Fruit fly (Drosophila melanogaster): Measurements from ENCODE around the gene Kap-alpha1.
"Not testable (repeated sequence)": the region's sequence is repeated elsewhere in the genome, so short reads cannot be mapped to it uniquely, and the experiment has no call there.

Gene Kap-alpha1

DNA sequence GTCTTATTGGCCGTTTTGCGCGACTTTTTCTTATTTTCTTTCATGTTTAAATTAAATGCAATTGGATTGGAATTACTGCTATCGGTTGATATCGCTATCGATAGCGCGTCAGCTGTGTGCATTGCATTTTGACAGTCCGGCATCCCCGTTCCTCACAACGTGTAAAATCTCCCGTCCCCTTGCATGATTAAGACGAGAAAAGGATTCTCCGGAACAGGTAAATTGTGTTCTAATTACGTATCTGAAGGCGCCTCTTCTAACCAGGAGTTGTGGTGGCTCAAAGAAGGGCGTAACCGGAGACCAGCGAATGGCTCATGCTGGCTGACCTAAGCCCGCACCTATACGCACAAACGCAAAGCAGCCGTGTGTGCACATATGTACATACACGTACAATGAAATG is at the start of gene Kap-alpha1, which contains the start of gene CG14104:
TSS of gene Kap-alpha1 (plus strand) at position 130 of the 400 bp plus-strand sequence.
TSS of gene CG14104 (minus strand) at position 97 of the 400 bp plus-strand sequence.
- no peak for TF ChIP-seq Blimp-1 (GFP tag; optimal IDR thresholded peaks at IDR 0.05)
- no peak for TF ChIP-seq pdm3 (GFP tag; optimal IDR thresholded peaks at IDR 0.05)
- no peak for TF ChIP-seq CG31627 (GFP tag; optimal IDR thresholded peaks at IDR 0.05)
- TF ChIP-seq Sox14 (GFP tag; optimal IDR thresholded peaks at IDR 0.05) = no peak
- peak; percentile 4 for TF ChIP-seq esn (GFP tag; optimal IDR thresholded peaks at IDR 0.05)
- no peak for TF ChIP-seq CG8319 (GFP tag; optimal IDR thresholded peaks at IDR 0.05)
- peak; percentile 23 for TF ChIP-seq CG6854 (GFP tag; optimal IDR thresholded peaks at IDR 0.05)

DNA sequence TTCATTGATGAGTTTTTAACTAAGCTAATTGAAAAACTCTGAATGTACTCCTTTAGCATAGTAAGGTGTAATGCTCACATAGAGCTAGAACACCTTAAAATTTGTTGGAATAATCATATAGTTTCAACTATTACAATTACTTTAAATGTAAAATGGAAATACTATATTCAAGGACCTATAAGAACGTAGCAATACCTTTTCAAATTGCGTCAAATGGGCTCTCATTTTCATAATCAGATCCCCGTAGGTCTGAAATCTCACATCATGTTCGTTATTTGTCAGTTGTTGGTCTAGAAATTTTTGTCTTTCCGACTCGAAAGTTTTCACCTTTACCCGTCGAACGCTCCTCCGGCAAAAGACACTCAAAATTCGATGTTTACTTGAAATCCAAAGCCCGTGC is 46.9 kb upstream of the Kap-alpha1 start, which contains the start of gene Vtld:
TSS of gene Vtld (plus strand) at position 301 of the 400 bp plus-strand sequence.
- not testable (repeated sequence) for TF ChIP-seq Blimp-1, pdm3, dac (GFP tag; optimal IDR thresholded peaks at IDR 0.05)

DNA sequence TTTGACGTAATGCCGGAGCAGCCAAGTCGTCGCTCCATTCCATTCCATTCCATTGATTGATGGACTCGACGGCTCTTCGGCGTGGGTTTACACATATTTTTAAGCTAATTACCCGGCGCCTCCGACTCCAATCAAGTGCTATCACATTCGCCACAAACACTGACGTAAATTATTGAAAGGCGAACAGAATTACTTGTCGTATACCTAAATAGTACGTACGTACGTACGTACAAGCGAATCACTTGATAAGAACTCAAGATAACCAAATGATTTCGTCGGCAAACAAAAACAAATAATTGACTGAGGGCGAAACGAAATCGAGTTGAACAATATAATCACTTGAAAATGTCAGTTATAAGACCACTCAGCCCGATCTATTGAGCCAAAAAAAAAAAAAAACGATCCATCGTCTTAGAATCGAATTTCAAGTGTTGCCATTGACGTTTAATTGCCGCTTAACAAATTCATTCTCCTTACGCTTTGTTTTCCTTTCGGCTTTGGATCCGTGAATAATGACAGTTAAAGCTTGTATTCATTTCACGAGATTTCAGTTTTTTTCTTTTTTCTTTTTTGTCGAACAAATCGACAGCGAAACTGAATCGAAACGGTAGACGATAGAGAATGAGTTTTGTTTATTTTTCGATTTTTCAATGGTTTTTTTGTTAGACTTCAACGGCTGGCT is 29.6 kb upstream of the Kap-alpha1 start:
- TF ChIP-seq CG11762 (GFP tag; optimal IDR thresholded peaks at IDR 0.05; ENCODE audit: insufficient read depth) (no peak), spab (GFP tag; optimal IDR thresholded peaks at IDR 0.05) (no peak), vri (GFP tag; optimal IDR thresholded peaks at IDR 0.05) (peak; percentile 38), fkh (GFP tag; optimal IDR thresholded peaks at IDR 0.05) (peak; percentile 35), svp (GFP tag) (peak; percentile 84), Sox14 (GFP tag; optimal IDR thresholded peaks at IDR 0.05) (no peak), CG15336 (GFP tag; IDR thresholded peaks at IDR 0.05) (no peak), Eip75B (GFP tag; optimal IDR thresholded peaks at IDR 0.05) (no peak)

DNA sequence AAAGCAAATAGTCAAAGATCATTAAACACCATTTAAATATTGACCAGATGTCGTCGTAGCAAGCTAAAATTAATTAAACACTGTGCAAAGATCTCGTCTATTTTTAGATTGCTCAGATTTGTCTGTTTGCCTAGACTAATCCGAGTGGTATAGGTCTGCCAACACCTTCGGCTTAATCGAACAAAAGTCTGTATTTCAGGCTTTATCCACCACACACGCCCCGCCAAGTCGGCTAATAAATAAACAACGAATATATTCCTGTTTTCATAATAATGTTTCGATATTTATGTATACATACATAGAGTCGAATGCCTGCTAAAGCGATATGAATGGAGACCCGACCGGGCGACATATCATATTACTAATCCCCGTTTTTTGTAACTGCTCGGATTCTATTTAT is 28.5 kb upstream of the Kap-alpha1 start:
- no peak for TF ChIP-seq achi (GFP tag; optimal IDR thresholded peaks at IDR 0.05)
- no peak for TF ChIP-seq Hr38 (GFP tag; optimal IDR thresholded peaks at IDR 0.05)
- TF ChIP-seq svp (GFP tag) = no peak
- peak; percentile 49 for TF ChIP-seq fkh (GFP tag; optimal IDR thresholded peaks at IDR 0.05)
- TF ChIP-seq Sox14 (GFP tag; optimal IDR thresholded peaks at IDR 0.05) = no peak
- TF ChIP-seq net (GFP tag; optimal IDR thresholded peaks at IDR 0.05) = no peak

DNA sequence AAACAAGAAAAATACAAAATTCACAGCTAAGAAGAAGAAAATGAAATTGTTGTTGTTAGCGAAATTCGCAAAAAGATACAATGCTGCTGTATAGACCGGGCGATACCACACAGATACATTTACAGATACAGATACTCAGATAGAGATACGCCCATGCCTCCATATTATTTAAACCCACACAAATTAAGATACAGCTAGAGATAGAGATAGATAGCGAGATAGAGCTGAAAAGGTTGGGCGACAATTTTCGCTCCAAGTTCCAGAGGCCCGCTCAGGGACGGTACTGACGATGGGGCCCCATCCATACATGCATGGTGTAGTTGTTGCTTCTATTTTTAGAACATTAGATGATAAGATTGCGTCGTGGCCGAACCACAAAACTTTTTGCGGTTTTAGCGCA is 19.4 kb upstream of the Kap-alpha1 start:
- TF ChIP-seq CG3032 (tag; optimal IDR thresholded peaks at IDR 0.05) (no peak), Gug (GFP tag; IDR thresholded peaks at IDR 0.05) (no peak), fd85E (GFP tag; optimal IDR thresholded peaks at IDR 0.05) (no peak), CG11294 (GFP tag; IDR thresholded peaks at IDR 0.05) (no peak), vri (GFP tag; optimal IDR thresholded peaks at IDR 0.05) (peak; percentile 4), fkh (GFP tag; optimal IDR thresholded peaks at IDR 0.05) (peak; percentile 40), CG6808 (GFP tag; optimal IDR thresholded peaks at IDR 0.05) (no peak), CG3919 (GFP tag; optimal IDR thresholded peaks at IDR 0.05) (no peak)

DNA sequence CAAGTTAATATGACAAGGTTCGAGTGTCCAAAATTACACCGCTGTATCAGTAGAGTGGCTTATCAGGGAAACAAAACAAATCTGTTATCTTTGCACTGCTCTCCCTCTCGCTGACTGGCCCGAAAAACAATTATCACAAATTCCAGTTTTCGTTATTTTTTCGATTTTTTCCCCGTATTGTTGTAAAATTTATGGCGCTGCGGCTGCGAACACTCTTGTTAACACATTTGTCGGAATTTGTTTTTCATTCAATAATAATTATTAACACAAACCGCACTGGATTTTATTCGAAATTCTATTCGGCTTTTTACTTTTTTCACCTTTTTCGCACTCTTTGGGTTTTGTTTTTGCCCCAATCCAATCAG is 16.5 kb upstream of the Kap-alpha1 start:
- TF ChIP-seq CG8119 (GFP tag; IDR thresholded peaks at IDR 0.05) (no peak), Hr4 (GFP tag; optimal IDR thresholded peaks at IDR 0.05) (no peak), Gug (GFP tag; IDR thresholded peaks at IDR 0.05) (no peak), Ets96B (tag; optimal IDR thresholded peaks at IDR 0.05) (no peak), Eip93F (GFP tag; optimal IDR thresholded peaks at IDR 0.05) (no peak), CG31627 (GFP tag; optimal IDR thresholded peaks at IDR 0.05) (no peak), CG11762 (GFP tag; optimal IDR thresholded peaks at IDR 0.05; ENCODE audit: insufficient read depth) (no peak)
